Worm (Caenorhabditis elegans) whole organism, young adult: ENCODE measurements around the gene Y54G11A.14.

ENCODE experiments used
- B0261.1 ChIP-seq: sonication (generic microtip); optimal IDR thresholded peaks from 2 replicates; lab custom pipeline; 2016; ENCODE audit warnings: mild to moderate bottlenecking, missing genetic modification characterization, moderate library complexity, missing compliant biosample characterization
- F33H1.4 ChIP-seq: fragments of 200-800 bp; sonication (Bioruptor generic); IDR thresholded peaks from 2 replicates; pipeline ENCODE4 v1.3.6; 2022; ENCODE audit warnings: missing genetic modification reagents, missing genetic modification characterization, missing compliant biosample characterization
- attf-6 ChIP-seq: fragments of 200-800 bp; sonication (Bioruptor generic); IDR thresholded peaks from 2 replicates; pipeline ENCODE4 v1.3.6; 2022; ENCODE audit warnings: missing genetic modification reagents, missing genetic modification characterization, missing compliant biosample characterization
- ccch-3 ChIP-seq: fragments of 200-800 bp; sonication (Bioruptor generic); optimal IDR thresholded peaks from 2 replicates; lab custom pipeline; 2018; ENCODE audit warnings: mild to moderate bottlenecking, missing genetic modification characterization, missing compliant biosample characterization
- nfya-1 ChIP-seq: sonication (generic microtip); optimal IDR thresholded peaks from 2 replicates; lab custom pipeline; 2017; ENCODE audit warnings: antibody characterized with exemption, missing compliant biosample characterization, missing genetic modification characterization, borderline replicate concordance; ENCODE audit not compliant: insufficient read depth
- snpc-3.4 ChIP-seq: sonication (generic microtip); optimal IDR thresholded peaks from 2 replicates; lab custom pipeline; 2017; ENCODE audit warnings: missing genetic modification characterization, mild to moderate bottlenecking, missing compliant biosample characterization, antibody characterized with exemption, moderate library complexity, missing genotype, missing genetic modification reagents
- unc-62 ChIP-seq: fragments of 150-350 bp; optimal IDR thresholded peaks from 2 replicates; lab custom pipeline; 2014; ENCODE audit warnings: missing biosample characterization, missing genetic modification reagents, missing genetic modification characterization

DNA sequence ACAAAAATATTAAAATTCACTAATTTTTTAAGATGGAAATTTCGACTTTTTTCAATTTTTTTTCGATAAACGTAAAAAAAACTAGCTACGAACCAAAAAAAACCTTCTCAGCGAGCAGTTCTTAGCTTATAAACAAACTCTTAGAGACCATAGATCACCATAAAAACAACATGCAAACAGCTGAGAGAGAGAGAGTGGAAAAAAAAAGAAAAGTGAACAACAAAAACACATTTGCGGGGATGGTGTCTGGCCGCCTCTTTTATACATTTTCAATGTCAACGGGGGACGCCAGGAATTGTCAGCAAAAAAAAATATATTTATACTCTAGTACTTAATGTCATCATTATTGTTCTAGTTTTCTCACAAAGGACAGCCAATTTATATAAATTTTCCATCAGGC, 6.4 kb upstream of the Y54G11A.14 start:
- no peak for TF ChIP-seq ccch-3
- no peak for TF ChIP-seq nfya-1 (tag; lab: Kevin White, UChicago)
- no peak for TF ChIP-seq attf-6 (GFP tag; lab: Robert Waterston, UW)
- no peak for TF ChIP-seq F33H1.4
- TF ChIP-seq snpc-3.4, result no peak
- no peak for TF ChIP-seq B0261.1 (tag; lab: Kevin White, UChicago)
- TF ChIP-seq unc-62 (GFP tag; lab: Kevin White, UChicago), result no peak
